Fruit fly (Drosophila melanogaster) Kc167 (cell line): ENCODE data around the gene CG6770.

ENCODE experiments used
- h ChIP-seq: fragments of >200 bp; optimal IDR thresholded peaks from 3 replicates; lab custom pipeline; 2018; ENCODE audit warnings: missing external identifiers
- insv ChIP-seq: fragments of >200 bp; optimal IDR thresholded peaks from 3 replicates; lab custom pipeline; 2018; ENCODE audit warnings: missing external identifiers

dm6 chr2L:12006397-12007330, 39.3 kb downstream of the CG6770 start:
- no peak for TF ChIP-seq h
- TF ChIP-seq insv (lab: Kevin White, UChicago), result no peak
